Worm (Caenorhabditis elegans) whole organism, young adult: Measurements from ENCODE around the gene rnp-2.

Source experiments
- C06A6.2 ChIP-seq: fragments of 200-800 bp; sonication (Bioruptor generic); conservative IDR thresholded peaks from 2 replicates; pipeline ENCODE4 v1.3.6; 2022; ENCODE audit warnings: missing genetic modification characterization, missing compliant biosample characterization
- F37B4.10 ChIP-seq: fragments of 200-800 bp; sonication (Bioruptor generic); IDR thresholded peaks from 2 replicates; pipeline ENCODE4 v1.3.6; 2022; ENCODE audit warnings: missing genetic modification characterization, missing compliant biosample characterization
- aptf-3 ChIP-seq: fragments of 200-800 bp; sonication (Bioruptor generic); IDR thresholded peaks from 2 replicates; pipeline ENCODE4 v1.3.6; 2022; ENCODE audit warnings: missing genetic modification characterization, missing compliant biosample characterization
- let-526 ChIP-seq: fragments of 200-800 bp; sonication (Bioruptor generic); IDR thresholded peaks from 2 replicates; pipeline ENCODE4 v1.3.6; 2022; ENCODE audit warnings: missing genetic modification reagents, missing genetic modification characterization, missing compliant biosample characterization
- lin-26 ChIP-seq: fragments of 200-800 bp; sonication (Bioruptor generic); IDR thresholded peaks from 2 replicates; pipeline ENCODE4 v1.3.6; 2022; ENCODE audit warnings: missing genetic modification reagents, missing genetic modification characterization, missing compliant biosample characterization
- mxl-1 ChIP-seq: sonication (generic microtip); optimal IDR thresholded peaks from 2 replicates; lab custom pipeline; 2016; ENCODE audit warnings: missing genetic modification characterization, missing compliant biosample characterization
- nfyb-1 ChIP-seq: fragments of 200-800 bp; sonication (Bioruptor generic); IDR thresholded peaks from 2 replicates; pipeline ENCODE4 v1.3.6; 2022; ENCODE audit warnings: missing genetic modification reagents, missing genetic modification characterization, missing compliant biosample characterization
- nhr-179 ChIP-seq: sonication (generic microtip); optimal IDR thresholded peaks from 2 replicates; lab custom pipeline; 2016; ENCODE audit warnings: mild to moderate bottlenecking, missing genetic modification characterization, missing compliant biosample characterization
- snpc-4 ChIP-seq, 5 experiments: fragments of 150-350 bp in 1 of 5; sonication (generic microtip) in 4 of 5; optimal IDR thresholded peaks; 2 replicates each; lab custom pipeline; 2014 to 2018; ENCODE audit warnings: missing genetic modification characterization in 5 of 5, missing biosample characterization in 3 of 5, antibody characterized with exemption in 2 of 5, mild to moderate bottlenecking in 2 of 5, missing compliant biosample characterization in 2 of 5, missing genotype in 2 of 5, moderate library complexity in 2 of 5, missing genetic modification reagents in 1 of 5
- unc-130 ChIP-seq: sonication (generic microtip); optimal IDR thresholded peaks from 2 replicates; lab custom pipeline; 2016; ENCODE audit warnings: missing genetic modification reagents, missing genetic modification characterization, missing compliant biosample characterization
- unc-62 ChIP-seq: fragments of 150-350 bp; optimal IDR thresholded peaks from 2 replicates; lab custom pipeline; 2014; ENCODE audit warnings: missing biosample characterization, missing genetic modification reagents, missing genetic modification characterization

DNA sequence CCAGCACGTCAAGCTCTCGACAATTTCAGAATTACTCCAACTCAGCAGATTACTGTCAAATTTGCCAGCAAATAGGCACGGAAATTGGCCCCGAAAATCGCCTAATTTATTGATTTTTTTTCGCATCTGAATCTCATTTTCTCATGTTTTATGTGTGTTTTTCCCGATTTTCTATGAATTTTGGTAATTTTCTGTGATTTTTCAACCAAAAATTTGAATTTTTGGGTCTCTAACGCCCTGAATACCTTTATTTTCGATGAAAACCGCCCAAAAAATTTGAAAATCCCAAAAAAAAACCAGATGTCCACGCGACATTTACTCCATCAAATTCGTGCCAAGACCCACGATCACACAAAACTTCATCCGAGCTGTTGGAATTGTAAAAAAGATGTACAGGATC, 4.2 kb downstream of the rnp-2 start, which contains the start of gene dnj-15:
- TF ChIP-seq mxl-1 (tag; lab: Kevin White, UChicago) = no peak
- no peak for TF ChIP-seq unc-130 (GFP tag; lab: Kevin White, UChicago)
- TF ChIP-seq C06A6.2 (GFP tag; lab: Robert Waterston, UW) = no peak
- TF ChIP-seq lin-26 = no peak
- TF ChIP-seq aptf-3 (GFP tag; lab: Robert Waterston, UW) = no peak
- no peak for TF ChIP-seq nhr-179
- TF ChIP-seq let-526 = no peak
- TF ChIP-seq unc-62 = no peak
- TF ChIP-seq F37B4.10 (GFP tag; lab: Robert Waterston, UW) = no peak
- TF ChIP-seq nfyb-1 (GFP tag; lab: Robert Waterston, UW) = no peak
- no peak for TF ChIP-seq snpc-4 (GFP tag; optimal IDR thresholded peaks at IDR 0.05; lab: Kevin White, UChicago)
- TF ChIP-seq snpc-4 (tag; optimal IDR thresholded peaks at IDR 0.05; lab: Kevin White, UChicago) = no peak
